Worm (Caenorhabditis elegans): ENCODE data around the gene nlp-34.

Gene nlp-34

ce11 chrV:3943364-3943763 is 35.6 kb downstream of the nlp-34 start:
- TF ChIP-seq nhr-28 (tag; optimal IDR thresholded peaks at IDR 0.05) (no peak), ham-2 (GFP tag; optimal IDR thresholded peaks at IDR 0.05) (no peak)

- TF ChIP-seq ztf-11 (tag; optimal IDR thresholded peaks at IDR 0.05) (no peak), hlh-1 (tag; optimal IDR thresholded peaks at IDR 0.05) (no peak), lin-13 (tag; optimal IDR thresholded peaks at IDR 0.05) (no peak)
These were observed 37.1 kb downstream of the nlp-34 start, which contains the start of gene cyp-35B2 for ce11 chrV:3941860-3942259. Gene cyp-35B2, plus strand, starts transcription at chrV:3942160.

ce11 chrV:3938789-3939188 is 40.1 kb downstream of the nlp-34 start, which contains the start of gene cyp-35B1:
Gene cyp-35B1, plus strand, starts transcription at chrV:3939032.
- TF ChIP-seq elt-3 (tag; optimal IDR thresholded peaks at IDR 0.05) (no peak), drap-1 (GFP tag; optimal IDR thresholded peaks at IDR 0.05) (no peak), mab-5 (tag; optimal IDR thresholded peaks at IDR 0.05) (no peak), lin-32 (GFP tag; optimal IDR thresholded peaks at IDR 0.05) (no peak), lin-13 (tag; optimal IDR thresholded peaks at IDR 0.05) (no peak), cnd-1 (tag; optimal IDR thresholded peaks at IDR 0.05) (no peak), sem-2 (GFP tag; optimal IDR thresholded peaks at IDR 0.05) (no peak), lsy-2 (tag; optimal IDR thresholded peaks at IDR 0.05) (no peak), mep-1 (tag; optimal IDR thresholded peaks at IDR 0.05) (no peak), ztf-11 (tag; optimal IDR thresholded peaks at IDR 0.05) (no peak), unc-62 (GFP tag; optimal IDR thresholded peaks at IDR 0.05) (no peak), nhr-28 (tag; optimal IDR thresholded peaks at IDR 0.05) (no peak), elt-1 (tag; optimal IDR thresholded peaks at IDR 0.05; ENCODE audit: borderline replicate concordance, insufficient read depth) (no peak), ceh-43 (GFP tag; optimal IDR thresholded peaks at IDR 0.05) (no peak), zip-8 (tag; optimal IDR thresholded peaks at IDR 0.05) (no peak), ceh-83 (GFP tag; optimal IDR thresholded peaks at IDR 0.05) (no peak), ham-2 (GFP tag; optimal IDR thresholded peaks at IDR 0.05) (no peak), ceh-39 (tag; optimal IDR thresholded peaks at IDR 0.05) (no peak), snpc-4 (tag; optimal IDR thresholded peaks at IDR 0.05) (no peak)

ce11 chrV:3935892-3936478 is 42.9 kb downstream of the nlp-34 start, which contains the start of gene cyp-35A5:
Gene cyp-35A5, plus strand, starts transcription at chrV:3936326.
- TF ChIP-seq pha-4 (tag; optimal IDR thresholded peaks at IDR 0.05): no peak
- no peak for TF ChIP-seq sptf-1 (tag; optimal IDR thresholded peaks at IDR 0.05)
- TF ChIP-seq unc-62 (GFP tag; optimal IDR thresholded peaks at IDR 0.05): no peak
- TF ChIP-seq drap-1 (GFP tag; optimal IDR thresholded peaks at IDR 0.05): no peak
- TF ChIP-seq ztf-11 (tag; optimal IDR thresholded peaks at IDR 0.05): no peak
- TF ChIP-seq ceh-43 (GFP tag; optimal IDR thresholded peaks at IDR 0.05): no peak
- no peak for TF ChIP-seq ces-1 (GFP tag; optimal IDR thresholded peaks at IDR 0.05)
- no peak for TF ChIP-seq elt-1 (tag; optimal IDR thresholded peaks at IDR 0.05; ENCODE audit: borderline replicate concordance, insufficient read depth)
- no peak for TF ChIP-seq mep-1 (tag; optimal IDR thresholded peaks at IDR 0.05)
- TF ChIP-seq elt-3 (tag; optimal IDR thresholded peaks at IDR 0.05): no peak
- no peak for TF ChIP-seq zip-8 (tag; optimal IDR thresholded peaks at IDR 0.05)
- no peak for TF ChIP-seq lin-13 (tag; optimal IDR thresholded peaks at IDR 0.05)

ce11 chrV:3931326-3931725 is 47.6 kb downstream of the nlp-34 start, which contains the start of gene srx-63:
Gene srx-63, plus strand, starts transcription at chrV:3931626.
- no peak for TF ChIP-seq elt-3 (tag; optimal IDR thresholded peaks at IDR 0.05)
- TF ChIP-seq lin-13 (tag; optimal IDR thresholded peaks at IDR 0.05): no peak
- TF ChIP-seq ceh-43 (GFP tag; optimal IDR thresholded peaks at IDR 0.05): no peak
- TF ChIP-seq lin-32 (GFP tag; optimal IDR thresholded peaks at IDR 0.05): no peak
- no peak for TF ChIP-seq ceh-39 (tag; optimal IDR thresholded peaks at IDR 0.05)
- TF ChIP-seq sem-2 (GFP tag; optimal IDR thresholded peaks at IDR 0.05): no peak
- TF ChIP-seq unc-120 (tag; optimal IDR thresholded peaks at IDR 0.05; ENCODE audit: poor library complexity, severe bottlenecking): no peak
- TF ChIP-seq ces-1 (GFP tag; optimal IDR thresholded peaks at IDR 0.05): no peak
- TF ChIP-seq tbx-8 (GFP tag; optimal IDR thresholded peaks at IDR 0.05): no peak
- TF ChIP-seq ztf-11 (tag; optimal IDR thresholded peaks at IDR 0.05): no peak
- TF ChIP-seq mep-1 (tag; optimal IDR thresholded peaks at IDR 0.05): no peak
- TF ChIP-seq zip-8 (tag; optimal IDR thresholded peaks at IDR 0.05): no peak
- no peak for TF ChIP-seq bed-3 (GFP tag; optimal IDR thresholded peaks at IDR 0.05)
- no peak for TF ChIP-seq snpc-4 (tag; optimal IDR thresholded peaks at IDR 0.05)

- no peak for TF ChIP-seq ces-1 (GFP tag; optimal IDR thresholded peaks at IDR 0.05)
- TF ChIP-seq cnd-1 (tag; optimal IDR thresholded peaks at IDR 0.05): no peak
- no peak for TF ChIP-seq ham-2 (GFP tag; optimal IDR thresholded peaks at IDR 0.05)
These were observed 49.8 kb downstream of the nlp-34 start, which contains the start of gene srx-64 for ce11 chrV:3929099-3929498. Gene srx-64, plus strand, starts transcription at chrV:3929399.
